Fruit fly (Drosophila melanogaster): ENCODE measurements around the gene CG11029.

Gene CG11029

DNA sequence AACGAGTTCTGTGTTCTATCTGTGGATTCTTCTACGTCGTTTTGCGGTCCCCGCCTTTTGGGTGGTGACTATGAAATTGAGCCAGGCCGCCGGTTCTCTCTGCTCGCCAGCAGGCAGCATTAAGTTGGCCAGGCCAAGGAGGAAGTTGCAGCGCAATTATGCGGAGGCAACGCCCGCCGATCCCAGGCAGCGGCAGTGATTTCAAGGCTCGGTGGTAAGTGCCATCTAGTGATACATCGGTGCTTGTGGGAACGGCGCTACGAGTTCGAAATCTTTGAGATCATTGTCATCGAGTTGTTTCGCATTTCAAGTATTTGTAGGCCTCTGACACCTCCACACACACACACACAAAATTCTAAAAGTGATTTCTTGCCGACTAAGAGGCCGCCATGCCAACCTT is 37.8 kb downstream of the CG11029 start, which contains the start of gene CG31913:
Gene CG31913, plus strand, starts transcription at position 301 of the 400 bp plus-strand sequence.
- TF ChIP-seq B-H1 (GFP tag; IDR thresholded peaks at IDR 0.05) (no peak), CG30020 (tag; optimal IDR thresholded peaks at IDR 0.05) (no peak), CG6654 (GFP tag; optimal IDR thresholded peaks at IDR 0.05) (no peak), CG10543 (GFP tag; optimal IDR thresholded peaks at IDR 0.05) (no peak), cas (GFP tag; IDR thresholded peaks at IDR 0.05) (no peak), Awh (GFP tag; IDR thresholded peaks at IDR 0.05) (no peak), run (tag; optimal IDR thresholded peaks at IDR 0.05) (no peak), H2.0 (GFP tag; IDR thresholded peaks at IDR 0.05) (no peak), Lpt (GFP tag; optimal IDR thresholded peaks at IDR 0.05) (no peak), otp (GFP tag; IDR thresholded peaks at IDR 0.05) (no peak), zf30C (GFP tag; optimal IDR thresholded peaks at IDR 0.05) (no peak), vfl (GFP tag; optimal IDR thresholded peaks at IDR 0.05) (no peak), CG18262 (tag; optimal IDR thresholded peaks at IDR 0.05) (no peak), CG3847 (GFP tag; IDR thresholded peaks at IDR 0.05) (no peak), crol (GFP tag; IDR thresholded peaks at IDR 0.05) (no peak), Side (GFP tag; optimal IDR thresholded peaks at IDR 0.05) (no peak), BtbVII (GFP tag; optimal IDR thresholded peaks at IDR 0.05) (no peak), Ets97D (GFP tag; optimal IDR thresholded peaks at IDR 0.05) (no peak)

DNA sequence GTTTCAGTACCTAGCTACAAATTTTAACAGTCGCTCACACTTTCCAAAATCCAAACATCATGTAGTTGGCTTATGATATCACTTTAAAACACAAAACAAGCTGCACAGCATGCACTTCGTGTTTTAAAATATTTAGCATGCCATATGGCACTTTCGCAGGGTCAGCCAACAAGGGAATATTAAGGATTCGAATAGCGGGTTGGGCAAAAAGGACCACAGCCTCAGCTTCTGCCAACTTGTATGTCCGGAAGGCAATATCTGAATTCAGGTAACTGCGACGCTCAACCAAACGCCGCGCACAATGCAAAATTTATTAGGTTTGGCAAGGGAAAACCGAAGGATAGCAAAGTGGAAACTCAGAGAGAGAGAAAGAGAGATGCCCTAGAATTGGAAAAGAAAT is 43.3 kb downstream of the CG11029 start:
- TF ChIP-seq Ets65A (GFP tag) (peak; percentile 29), CG4282 (GFP tag; optimal IDR thresholded peaks at IDR 0.05) (no peak), tll (GFP tag; optimal IDR thresholded peaks at IDR 0.05) (peak in 1 of 2 experiments; percentile 59), CG8359 (GFP tag; optimal IDR thresholded peaks at IDR 0.05; ENCODE audit: borderline replicate concordance) (no peak), cad (GFP tag; optimal IDR thresholded peaks at IDR 0.05) (peak; percentile 54), Gug (GFP tag; IDR thresholded peaks at IDR 0.05) (no peak), twi (tag; optimal IDR thresholded peaks at IDR 0.05) (peak; percentile 79), zen (tag; optimal IDR thresholded peaks at IDR 0.05) (peak; percentile 46), Hand (GFP tag; optimal IDR thresholded peaks at IDR 0.05) (no peak), sima (GFP tag; optimal IDR thresholded peaks at IDR 0.05) (no peak), Asciz (GFP tag; optimal IDR thresholded peaks at IDR 0.05) (no peak), CG12155 (GFP tag; optimal IDR thresholded peaks at IDR 0.05) (no peak), CG15479 (GFP tag; optimal IDR thresholded peaks at IDR 0.05) (peak; percentile 15)

DNA sequence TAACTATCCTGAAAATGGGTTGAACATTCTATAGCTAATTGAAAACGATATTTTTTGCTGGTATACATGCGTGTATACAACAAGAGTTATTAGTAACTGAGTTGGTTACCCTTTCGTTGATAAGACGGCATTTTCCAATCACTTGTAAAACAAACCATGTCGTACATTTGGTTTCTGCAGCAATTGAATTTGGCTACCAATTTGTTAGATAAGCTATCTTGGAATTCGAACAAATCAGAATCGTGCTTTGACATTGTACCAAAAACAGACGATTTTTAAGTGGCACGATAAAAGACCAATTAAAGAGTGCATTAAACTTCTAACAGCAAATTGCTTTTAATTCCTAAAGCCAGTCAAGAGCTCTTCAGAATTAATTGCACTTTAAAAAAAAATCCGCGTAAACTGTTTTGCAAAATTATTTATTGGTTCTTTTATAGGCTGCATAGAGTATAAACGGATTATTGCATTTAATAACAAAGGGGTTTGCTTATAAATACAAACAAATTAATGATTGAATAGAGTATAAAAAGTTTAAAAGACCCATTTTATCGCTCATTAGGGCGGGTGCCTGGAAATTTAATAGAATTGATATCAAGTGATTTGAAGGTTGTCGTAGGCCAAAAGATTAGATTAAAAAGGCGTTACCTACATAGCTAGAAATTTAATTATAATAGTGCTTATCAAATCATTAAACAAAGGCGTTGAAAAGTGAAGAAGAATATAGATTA is 45.0 kb downstream of the CG11029 start:
- TF ChIP-seq gfzf (GFP tag; optimal IDR thresholded peaks at IDR 0.05) (no peak), CG13775 (GFP tag; optimal IDR thresholded peaks at IDR 0.05) (no peak), dmrt11E (tag; optimal IDR thresholded peaks at IDR 0.05) (no peak), CG15269 (tag; optimal IDR thresholded peaks at IDR 0.05) (peak; percentile 25), CG18599 (GFP tag; optimal IDR thresholded peaks at IDR 0.05) (peak; percentile 23), GATAe (GFP tag; conservative IDR thresholded peaks at IDR 0.05) (peak; percentile 20; the same call in 1 of the 2 replicates), kah (GFP tag; optimal IDR thresholded peaks at IDR 0.05) (no peak), az2 (GFP tag; optimal IDR thresholded peaks at IDR 0.05) (no peak), caup (GFP tag; optimal IDR thresholded peaks at IDR 0.05; ENCODE audit: severe bottlenecking) (peak; percentile 61), wek (GFP tag; optimal IDR thresholded peaks at IDR 0.05) (no peak), Xrp1 (GFP tag; IDR thresholded peaks at IDR 0.05) (0 out of 2 replicates have a peak, but pooled peaks have one; percentile 6), lab (GFP tag; optimal IDR thresholded peaks at IDR 0.05) (peak; percentile 25), Hr51 (GFP tag; optimal IDR thresholded peaks at IDR 0.05) (peak in 1 of 2 experiments; percentile 7), sens (GFP tag) (peak; percentile 52), mirr (GFP tag; optimal IDR thresholded peaks at IDR 0.05) (peak; percentile 94), sens-2 (GFP tag; IDR thresholded peaks at IDR 0.05) (0 out of 2 replicates have a peak, but pooled peaks have one; percentile 34), CG6791 (GFP tag; IDR thresholded peaks at IDR 0.05; ENCODE audit: partially characterized antibody) (no peak)

All from whole organism, embryonic.